Fruit fly (Drosophila melanogaster) whole organism, pupa: ENCODE data around the gene rempA.

Source experiments
- CG10348 ChIP-seq: fragments of 200-800 bp; sonication (Bioruptor generic); IDR thresholded peaks from 2 replicates; pipeline ENCODE4 v1.3.6; 2022; ENCODE audit warnings: missing biosample characterization, missing genetic modification characterization
- CG12605 ChIP-seq: fragments of 200-800 bp; sonication (Bioruptor generic); IDR thresholded peaks from 2 replicates; pipeline ENCODE4 v1.3.6; 2022; ENCODE audit warnings: missing biosample characterization, missing genetic modification characterization
- CG13204 ChIP-seq: fragments of 200-800 bp; sonication (Bioruptor generic); optimal IDR thresholded peaks from 2 replicates; lab custom pipeline; 2018; ENCODE audit warnings: missing biosample characterization, mild to moderate bottlenecking, missing genetic modification characterization, moderate library complexity
- CG14655 ChIP-seq: fragments of 200-800 bp; sonication (Bioruptor generic); optimal IDR thresholded peaks from 3 replicates; lab custom pipeline; 2017; ENCODE audit warnings: mild to moderate bottlenecking, missing biosample characterization, missing genetic modification reagents, missing genetic modification characterization
- CG15710 ChIP-seq: fragments of 200-800 bp; sonication (Bioruptor generic); optimal IDR thresholded peaks from 2 replicates; lab custom pipeline; 2018; ENCODE audit warnings: missing biosample characterization, mild to moderate bottlenecking, missing genetic modification characterization, moderate library complexity
- CG17806 ChIP-seq: fragments of 200-800 bp; sonication (Bioruptor generic); optimal IDR thresholded peaks from 2 replicates; lab custom pipeline; 2018; ENCODE audit warnings: missing biosample characterization, mild to moderate bottlenecking, missing genetic modification characterization, moderate library complexity
- CG32121 ChIP-seq: fragments of 200-800 bp; sonication (Bioruptor generic); IDR thresholded peaks from 2 replicates; pipeline ENCODE4 v1.3.6; 2022; ENCODE audit warnings: missing biosample characterization, missing genetic modification characterization
- CG34367 ChIP-seq: fragments of 200-800 bp; sonication (Bioruptor generic); optimal IDR thresholded peaks from 2 replicates; lab custom pipeline; 2018; ENCODE audit warnings: missing biosample characterization, mild to moderate bottlenecking, missing genetic modification characterization
- CG4496 ChIP-seq: fragments of 200-800 bp; sonication (Bioruptor generic); IDR thresholded peaks from 3 replicates; pipeline ENCODE4 v1.3.6; 2022; ENCODE audit warnings: missing biosample characterization, missing genetic modification characterization
- CG8159 ChIP-seq: fragments of 200-800 bp; sonication (Bioruptor generic); optimal IDR thresholded peaks from 3 replicates; lab custom pipeline; 2018; ENCODE audit warnings: missing biosample characterization, mild to moderate bottlenecking, missing genetic modification characterization, moderate library complexity
- CG8301 ChIP-seq: fragments of 200-800 bp; sonication (Bioruptor generic); optimal IDR thresholded peaks from 2 replicates; lab custom pipeline; 2018; ENCODE audit warnings: missing biosample characterization, mild to moderate bottlenecking, missing genetic modification characterization
- CG9948 ChIP-seq: fragments of 200-800 bp; sonication (Bioruptor generic); optimal IDR thresholded peaks from 2 replicates; lab custom pipeline; 2018; ENCODE audit warnings: missing biosample characterization, mild to moderate bottlenecking, missing genetic modification characterization, moderate library complexity
- D1 ChIP-seq: fragments of 200-800 bp; sonication (Bioruptor generic); optimal IDR thresholded peaks from 2 replicates; lab custom pipeline; 2018; ENCODE audit warnings: missing biosample characterization, mild to moderate bottlenecking, missing genetic modification characterization, moderate library complexity
- EcR ChIP-seq: fragments of 200-800 bp; sonication (Bioruptor generic); optimal IDR thresholded peaks from 3 replicates; lab custom pipeline; 2019; ENCODE audit warnings: missing biosample characterization, missing genetic modification characterization, mild to moderate bottlenecking, moderate library complexity, missing genetic modification reagents
- Ets98B ChIP-seq: fragments of 200-800 bp; sonication (Bioruptor generic); IDR thresholded peaks from 2 replicates; pipeline ENCODE4 v1.3.6; 2022; ENCODE audit warnings: missing biosample characterization, missing genetic modification characterization
- Pif1A ChIP-seq: fragments of 200-800 bp; sonication (Bioruptor generic); optimal IDR thresholded peaks from 3 replicates; lab custom pipeline; 2016; ENCODE audit warnings: missing biosample characterization, missing genetic modification characterization
- Pif1B ChIP-seq: fragments of 200-800 bp; sonication (Bioruptor generic); optimal IDR thresholded peaks from 3 replicates; lab custom pipeline; 2016; ENCODE audit warnings: missing biosample characterization, missing genetic modification characterization
- Snoo ChIP-seq: fragments of 200-800 bp; sonication (Bioruptor generic); optimal IDR thresholded peaks from 3 replicates; lab custom pipeline; 2017; ENCODE audit warnings: missing biosample characterization, mild to moderate bottlenecking, missing genetic modification characterization, inconsistent platforms
- fd96Ca ChIP-seq: fragments of 200-800 bp; sonication (Bioruptor generic); IDR thresholded peaks from 3 replicates; pipeline ENCODE4 v1.3.6; 2022; ENCODE audit warnings: missing biosample characterization, missing genetic modification characterization
- gl ChIP-seq: fragments of 200-800 bp; sonication (Bioruptor generic); optimal IDR thresholded peaks from 2 replicates; lab custom pipeline; 2018; ENCODE audit warnings: missing biosample characterization, mild to moderate bottlenecking, missing genetic modification characterization
- rn ChIP-seq: fragments of 200-800 bp; sonication (Bioruptor generic); IDR thresholded peaks from 2 replicates; pipeline ENCODE4 v1.3.6; 2022; ENCODE audit warnings: missing biosample characterization, missing genetic modification characterization

The rempA gene

dm6 chr2L:518979-519891, 40.9 kb downstream of the rempA start:
- TF ChIP-seq CG15710 (tag; lab: Kevin White, UChicago) (no peak), CG8159 (tag; lab: Kevin White, UChicago) (peak; percentile 15), EcR (peak; percentile 24), Ets98B (no peak), D1 (tag; lab: Kevin White, UChicago) (no peak), gl (tag; lab: Kevin White, UChicago) (no peak), fd96Ca (GFP tag; lab: Robert Waterston, UW) (no peak), CG13204 (peak; percentile 34)

dm6 chr2L:518620-518913, 41.5 kb downstream of the rempA start:
- TF ChIP-seq D1 (tag; lab: Kevin White, UChicago) (no peak), fd96Ca (GFP tag; lab: Robert Waterston, UW) (no peak), CG13204 (no peak), rn (no peak), CG8301 (tag; lab: Kevin White, UChicago) (no peak), CG32121 (no peak), CG15710 (tag; lab: Kevin White, UChicago) (no peak), CG12605 (GFP tag; lab: Robert Waterston, UW) (no peak), gl (tag; lab: Kevin White, UChicago) (no peak), CG14655 (no peak), Pif1B (GFP tag; lab: Kevin White, UChicago) (no peak), CG8159 (tag; lab: Kevin White, UChicago) (no peak), Pif1A (GFP tag; lab: Kevin White, UChicago) (no peak), CG4496 (no peak), EcR (no peak), CG9948 (tag; lab: Kevin White, UChicago) (no peak), CG17806 (tag; lab: Kevin White, UChicago) (no peak)

DNA sequence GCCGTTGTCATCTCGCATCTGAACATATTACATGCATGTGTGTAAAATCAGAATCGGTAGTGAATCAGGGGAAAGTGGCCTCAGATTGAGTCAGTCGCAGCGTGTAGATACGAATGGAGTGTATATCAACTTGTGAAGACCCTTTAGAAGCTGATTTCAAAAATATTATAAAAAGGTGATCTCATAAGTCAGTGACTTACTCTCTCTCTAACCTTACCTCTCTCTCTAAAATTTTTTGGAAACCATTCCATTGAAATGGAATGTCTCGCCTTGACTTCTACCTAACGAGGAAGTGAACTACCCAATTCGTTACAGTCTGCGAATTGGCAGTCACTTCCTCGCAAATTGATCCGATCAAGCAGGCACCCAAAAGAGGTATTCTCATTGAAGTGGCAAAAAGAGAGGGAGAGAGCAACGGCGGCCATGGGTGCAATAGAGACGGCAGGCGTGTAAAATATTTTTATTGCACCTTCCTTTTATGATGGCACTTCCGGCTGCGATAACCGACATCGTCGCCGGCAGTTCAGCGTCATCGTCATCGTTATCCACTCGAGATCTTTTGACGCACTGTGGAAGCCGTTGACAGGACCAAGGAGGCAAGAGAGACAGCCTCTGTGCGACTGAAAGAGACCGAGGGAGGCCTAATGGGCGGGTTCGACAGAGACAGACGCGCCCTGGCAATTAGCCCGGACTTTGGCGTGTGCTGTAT, 42.0 kb downstream of the rempA start:
- TF ChIP-seq CG10348 (GFP tag; lab: Robert Waterston, UW) (no peak), Pif1A (GFP tag; lab: Kevin White, UChicago) (peak; percentile 51), CG9948 (tag; lab: Kevin White, UChicago) (peak; percentile 19), CG8159 (tag; lab: Kevin White, UChicago) (peak; percentile 45), CG13204 (no peak), CG8301 (tag; lab: Kevin White, UChicago) (no peak), Pif1B (GFP tag; lab: Kevin White, UChicago) (peak; percentile 22), CG4496 (no peak), Snoo (peak; percentile 16), D1 (tag; lab: Kevin White, UChicago) (no peak), CG34367 (tag; lab: Kevin White, UChicago) (no peak), CG12605 (GFP tag; lab: Robert Waterston, UW) (no peak), CG17806 (tag; lab: Kevin White, UChicago) (peak; percentile 13), CG14655 (no peak), rn (no peak), EcR (no peak), CG15710 (tag; lab: Kevin White, UChicago) (peak; percentile 35), gl (tag; lab: Kevin White, UChicago) (no peak), CG32121 (no peak), fd96Ca (GFP tag; lab: Robert Waterston, UW) (no peak), Ets98B (no peak)

- TF ChIP-seq Ets98B (peak; percentile 67), CG34367 (tag; lab: Kevin White, UChicago) (peak; percentile 62), Pif1A (GFP tag; lab: Kevin White, UChicago) (peak; percentile 49), CG10348 (GFP tag; lab: Robert Waterston, UW) (no peak), fd96Ca (GFP tag; lab: Robert Waterston, UW) (peak; percentile 72), CG8159 (tag; lab: Kevin White, UChicago) (peak; percentile 87), CG14655 (peak; percentile 73), Snoo (peak; percentile 72), CG15710 (tag; lab: Kevin White, UChicago) (peak; percentile 74), CG32121 (peak; percentile 64; the same call in 1 of the 2 replicates), CG13204 (no peak), CG4496 (peak; percentile 83), EcR (no peak), rn (no peak), gl (tag; lab: Kevin White, UChicago) (peak; percentile 67), D1 (tag; lab: Kevin White, UChicago) (no peak), CG17806 (tag; lab: Kevin White, UChicago) (peak; percentile 80), CG12605 (GFP tag; lab: Robert Waterston, UW) (no peak), CG8301 (tag; lab: Kevin White, UChicago) (peak; percentile 67), CG9948 (tag; lab: Kevin White, UChicago) (peak; percentile 82), Pif1B (GFP tag; lab: Kevin White, UChicago) (peak; percentile 24)
- TF ChIP-seq, all 21 proteins: peak for 15
These were observed 43.8 kb downstream of the rempA start for dm6 chr2L:516032-516993.
